Worm (Caenorhabditis elegans) whole organism, L1 larva: Measurements from ENCODE around the gene rpb-12.

Experiments
- C16A3.4 ChIP-seq: fragments of 150-350 bp; optimal IDR thresholded peaks from 2 replicates; lab custom pipeline; 2014; ENCODE audit warnings: missing biosample characterization, missing genetic modification characterization
- F16B12.6 ChIP-seq: fragments of 150-350 bp; optimal IDR thresholded peaks from 2 replicates; lab custom pipeline; 2014; ENCODE audit warnings: missing biosample characterization, missing genetic modification characterization
- alr-1 ChIP-seq: fragments of 200-800 bp; sonication (Bioruptor generic); optimal IDR thresholded peaks from 2 replicates; lab custom pipeline; 2018; ENCODE audit warnings: borderline replicate concordance, mild to moderate bottlenecking, missing genetic modification characterization, missing compliant biosample characterization
- ama-1 ChIP-seq: fragments of 150-350 bp; optimal IDR thresholded peaks from 2 replicates; lab custom pipeline; 2014
- ceh-63 ChIP-seq: fragments of 200-800 bp; sonication (Bioruptor generic); optimal IDR thresholded peaks from 2 replicates; lab custom pipeline; 2018; ENCODE audit warnings: mild to moderate bottlenecking, missing genetic modification characterization, missing compliant biosample characterization
- ceh-82 ChIP-seq, 3 experiments: fragments of 150-350 bp in 1 of 3; sonication (generic microtip) in 2 of 3; optimal IDR thresholded peaks; 2 replicates each; lab custom pipeline; 2014 to 2017; ENCODE audit warnings: missing biosample characterization in 3 of 3, missing genetic modification characterization in 3 of 3
- ceh-88 ChIP-seq: fragments of 200-800 bp; sonication (Bioruptor generic); IDR thresholded peaks from 2 replicates; pipeline ENCODE4 v1.3.6; 2022; ENCODE audit warnings: missing genetic modification characterization, missing compliant biosample characterization
- efl-1 ChIP-seq, 4 experiments: fragments of 150-350 bp; optimal IDR thresholded peaks in 3 of 4; peaks in 1 of 4; 1 replicate in 1 of 4; 2 replicates in 3 of 4; lab custom pipeline; 2014; ENCODE audit warnings: missing biosample characterization in 2 of 4, missing genetic modification characterization in 2 of 4, missing genetic modification reagents in 2 of 4
- efl-3 ChIP-seq: fragments of 200-800 bp; sonication (Bioruptor generic); optimal IDR thresholded peaks from 2 replicates; lab custom pipeline; 2018; ENCODE audit warnings: mild to moderate bottlenecking, missing genetic modification characterization, missing compliant biosample characterization
- elt-2 ChIP-seq: sonication (generic microtip); optimal IDR thresholded peaks from 2 replicates; lab custom pipeline; 2016; ENCODE audit warnings: missing genetic modification characterization, mild to moderate bottlenecking, inconsistent platforms, missing compliant biosample characterization, missing genetic modification reagents
- elt-3 ChIP-seq, 6 experiments: fragments of 150-350 bp in 1 of 6; sonication (generic microtip); optimal IDR thresholded peaks; 2 replicates each; lab custom pipeline; 2017 to 2018; ENCODE audit warnings: missing biosample characterization in 6 of 6, missing genetic modification characterization in 6 of 6, inconsistent platforms in 1 of 6
- fkh-10 ChIP-seq: sonication (generic microtip); optimal IDR thresholded peaks from 2 replicates; lab custom pipeline; 2017; ENCODE audit warnings: missing biosample characterization, missing genetic modification reagents, missing genetic modification characterization
- fos-1 ChIP-seq: fragments of 150-350 bp; optimal IDR thresholded peaks from 2 replicates; lab custom pipeline; 2014; ENCODE audit warnings: missing biosample characterization, missing genetic modification characterization
- grh-1 ChIP-seq: fragments of 200-800 bp; sonication (Bioruptor generic); IDR thresholded peaks from 2 replicates; pipeline ENCODE4 v1.3.6; 2022; ENCODE audit warnings: missing genetic modification reagents, missing genetic modification characterization, missing compliant biosample characterization
- hlh-4 ChIP-seq: sonication (generic microtip); optimal IDR thresholded peaks from 2 replicates; lab custom pipeline; 2016; ENCODE audit warnings: mild to moderate bottlenecking, missing genetic modification characterization, missing compliant biosample characterization
- irx-1 ChIP-seq: sonication (generic microtip); optimal IDR thresholded peaks from 2 replicates; lab custom pipeline; 2016; ENCODE audit warnings: missing genetic modification characterization, missing compliant biosample characterization
- isw-1 ChIP-seq: fragments of 200-800 bp; sonication (Bioruptor generic); IDR thresholded peaks from 2 replicates; pipeline ENCODE4 v1.3.6; 2022; ENCODE audit warnings: missing genetic modification characterization, missing compliant biosample characterization
- lin-13 ChIP-seq: fragments of 150-350 bp; optimal IDR thresholded peaks from 2 replicates; lab custom pipeline; 2014; ENCODE audit warnings: missing biosample characterization, missing genetic modification reagents, missing genetic modification characterization
- lin-14 ChIP-seq: fragments of 200-800 bp; sonication (Bioruptor generic); optimal IDR thresholded peaks from 2 replicates; lab custom pipeline; 2018; ENCODE audit warnings: mild to moderate bottlenecking, missing genetic modification characterization, moderate library complexity, missing compliant biosample characterization
- lin-15B ChIP-seq: fragments of 150-350 bp; sonication (generic microtip); optimal IDR thresholded peaks from 3 replicates; lab custom pipeline; 2014; ENCODE audit warnings: missing biosample characterization, missing genetic modification characterization
- lin-35 ChIP-seq, 2 experiments: fragments of 150-350 bp; optimal IDR thresholded peaks; 2 replicates each; lab custom pipeline; 2014; ENCODE audit warnings: missing biosample characterization in 2 of 2, missing genetic modification characterization in 2 of 2, missing genetic modification reagents in 2 of 2
- lsy-2 ChIP-seq, 2 experiments: fragments of 150-350 bp; optimal IDR thresholded peaks; 2 replicates each; lab custom pipeline; 2014; ENCODE audit warnings: missing biosample characterization in 2 of 2, missing genetic modification characterization in 2 of 2
- mab-9 ChIP-seq: fragments of 200-800 bp; sonication (Bioruptor generic); IDR thresholded peaks from 2 replicates; pipeline ENCODE4 v1.3.6; 2022; ENCODE audit warnings: missing genetic modification reagents, missing genetic modification characterization, missing compliant biosample characterization
- nhr-19 ChIP-seq: fragments of 200-800 bp; sonication (Bioruptor generic); conservative IDR thresholded peaks from 2 replicates; pipeline ENCODE4 v1.3.6; 2022; ENCODE audit warnings: missing genetic modification characterization, missing compliant biosample characterization
- nhr-20 ChIP-seq: sonication (generic microtip); optimal IDR thresholded peaks from 2 replicates; lab custom pipeline; 2016; ENCODE audit warnings: mild to moderate bottlenecking, missing genetic modification characterization, missing compliant biosample characterization
- nhr-71 ChIP-seq: sonication (generic microtip); optimal IDR thresholded peaks from 2 replicates; lab custom pipeline; 2016; ENCODE audit warnings: mild to moderate bottlenecking, missing genetic modification characterization, moderate library complexity, missing compliant biosample characterization
- nhr-85 ChIP-seq: sonication (generic microtip); peaks from one replicate; lab custom pipeline; 2016; ENCODE audit warnings: missing genetic modification characterization, inconsistent platforms, missing compliant biosample characterization
- nhr-90 ChIP-seq: sonication (generic microtip); optimal IDR thresholded peaks from 2 replicates; lab custom pipeline; 2016; ENCODE audit warnings: mild to moderate bottlenecking, missing genetic modification characterization, missing compliant biosample characterization; ENCODE audit not compliant: poor library complexity
- pax-3 ChIP-seq: fragments of 200-800 bp; sonication (Bioruptor generic); optimal IDR thresholded peaks from 2 replicates; lab custom pipeline; 2018; ENCODE audit warnings: mild to moderate bottlenecking, missing genetic modification characterization, moderate library complexity, missing compliant biosample characterization
- rnt-1 ChIP-seq: sonication (generic microtip); optimal IDR thresholded peaks from 2 replicates; lab custom pipeline; 2016; ENCODE audit warnings: mild to moderate bottlenecking, missing genetic modification characterization, moderate library complexity, missing compliant biosample characterization
- skn-1 ChIP-seq: fragments of 150-350 bp; optimal IDR thresholded peaks from 2 replicates; lab custom pipeline; 2014; ENCODE audit warnings: missing biosample characterization, missing genetic modification characterization
- snu-23 ChIP-seq: sonication (generic microtip); optimal IDR thresholded peaks from 2 replicates; lab custom pipeline; 2016; ENCODE audit warnings: missing genetic modification characterization, missing compliant biosample characterization
- sptf-1 ChIP-seq: fragments of 150-350 bp; optimal IDR thresholded peaks from 2 replicates; lab custom pipeline; 2014; ENCODE audit warnings: missing biosample characterization, missing genetic modification characterization
- sup-37 ChIP-seq: fragments of 200-800 bp; sonication (Bioruptor generic); optimal IDR thresholded peaks from 2 replicates; lab custom pipeline; 2018; ENCODE audit warnings: mild to moderate bottlenecking, missing genetic modification characterization, missing compliant biosample characterization
- unc-130 ChIP-seq: fragments of 150-350 bp; optimal IDR thresholded peaks from 2 replicates; lab custom pipeline; 2017; ENCODE audit warnings: missing biosample characterization, missing genetic modification characterization, inconsistent platforms
- unc-62 ChIP-seq: fragments of 150-350 bp; optimal IDR thresholded peaks from 2 replicates; lab custom pipeline; 2014; ENCODE audit warnings: missing biosample characterization, missing genetic modification reagents, missing genetic modification characterization
- unc-86 ChIP-seq: sonication (generic microtip); optimal IDR thresholded peaks from 2 replicates; lab custom pipeline; 2016; ENCODE audit warnings: missing genetic modification characterization, missing compliant biosample characterization
- unc-98 ChIP-seq: fragments of 200-800 bp; sonication (Bioruptor generic); IDR thresholded peaks from 2 replicates; pipeline ENCODE4 v1.3.6; 2022; ENCODE audit warnings: missing genetic modification characterization, missing compliant biosample characterization
- zag-1 ChIP-seq: fragments of 150-350 bp; optimal IDR thresholded peaks from 2 replicates; lab custom pipeline; 2014; ENCODE audit warnings: missing biosample characterization, missing genetic modification characterization
- ztf-4 ChIP-seq: fragments of 150-350 bp; optimal IDR thresholded peaks from 2 replicates; lab custom pipeline; 2014; ENCODE audit warnings: missing biosample characterization, missing genetic modification characterization

rpb-12 gene

DNA sequence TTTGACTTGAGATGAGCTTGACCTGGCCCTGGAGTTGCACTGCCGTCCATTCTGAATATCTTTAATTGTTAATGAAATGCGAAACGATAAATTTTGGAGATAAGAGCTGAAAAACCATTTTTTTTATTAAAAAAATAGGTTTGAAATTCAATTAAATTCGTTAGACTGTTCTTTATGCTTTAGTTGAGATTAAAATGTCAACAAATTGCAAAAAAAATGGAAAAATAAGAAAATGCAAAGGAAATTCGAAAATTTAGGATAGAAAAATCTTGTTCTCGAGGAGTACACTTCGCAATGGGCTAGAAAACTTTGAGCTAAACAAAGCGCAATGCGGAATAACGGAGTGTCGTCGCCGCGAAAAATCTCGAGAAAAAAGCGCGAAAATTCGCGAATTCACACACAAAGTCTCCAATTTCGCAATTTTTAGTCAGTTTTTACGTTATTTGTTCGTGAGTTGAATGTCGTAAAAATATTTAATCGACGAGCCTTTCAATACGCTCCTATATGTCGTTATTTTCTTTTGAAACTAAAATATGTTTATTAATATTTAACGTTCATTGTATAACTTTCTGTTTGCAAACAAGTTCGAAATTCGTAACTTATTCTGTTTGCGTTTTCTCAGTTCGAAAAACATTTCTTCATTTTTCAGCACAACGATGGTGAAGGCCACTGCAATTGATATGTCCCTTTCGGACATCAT, at the start of gene rpb-12, which contains the start of gene aly-2 (continued):
- TF ChIP-seq sup-37 (GFP tag; lab: Kevin White, UChicago) (no peak), ceh-63 (GFP tag; lab: Kevin White, UChicago) (no peak), ztf-4 (no peak), nhr-85 (tag; lab: Kevin White, UChicago) (peak; percentile 57), skn-1 (tag; lab: Kevin White, UChicago) (peak; percentile 59), irx-1 (tag; lab: Kevin White, UChicago) (no peak), snu-23 (peak; percentile 74), unc-86 (tag; lab: Kevin White, UChicago) (no peak), efl-1 (optimal IDR thresholded peaks at IDR 0.05; lab: Kevin White, UChicago) (peak; percentile 82 to 87), efl-1 (GFP tag; optimal IDR thresholded peaks at IDR 0.05 in 1 of 2; lab: Kevin White, UChicago) (peak; percentile 83 to 98), C16A3.4 (tag; lab: Kevin White, UChicago) (no peak), zag-1 (tag; lab: Kevin White, UChicago) (no peak), sptf-1 (tag; lab: Kevin White, UChicago) (no peak), nhr-71 (peak; percentile 76), unc-62 (GFP tag; lab: Kevin White, UChicago) (no peak), elt-2 (no peak), ceh-82 (tag; optimal IDR thresholded peaks at IDR 0.05; lab: Kevin White, UChicago) (peak in 2 of 3 experiments; percentile 17 to 71), mab-9 (GFP tag; lab: Robert Waterston, UW) (no peak), fkh-10 (no peak), ama-1 (lab: Kevin White, UChicago) (no peak), unc-130 (peak; percentile 13), fos-1 (tag; lab: Kevin White, UChicago) (no peak), efl-3 (GFP tag; lab: Kevin White, UChicago) (no peak), alr-1 (no peak), nhr-20 (tag; lab: Kevin White, UChicago) (peak; percentile 57), nhr-19 (GFP tag; lab: Robert Waterston, UW) (no peak; the same call in 1 of the 2 replicates), lin-13 (GFP tag; lab: Kevin White, UChicago) (peak; percentile 30), nhr-90 (tag; lab: Kevin White, UChicago) (peak; percentile 23), lin-15B (tag; lab: Kevin White, UChicago) (peak; percentile 75), ceh-88 (GFP tag; lab: Robert Waterston, UW) (no peak), hlh-4 (tag; lab: Kevin White, UChicago) (no peak), F16B12.6 (peak; percentile 39), elt-3 (tag; optimal IDR thresholded peaks at IDR 0.05; lab: Kevin White, UChicago) (no peak)

DNA sequence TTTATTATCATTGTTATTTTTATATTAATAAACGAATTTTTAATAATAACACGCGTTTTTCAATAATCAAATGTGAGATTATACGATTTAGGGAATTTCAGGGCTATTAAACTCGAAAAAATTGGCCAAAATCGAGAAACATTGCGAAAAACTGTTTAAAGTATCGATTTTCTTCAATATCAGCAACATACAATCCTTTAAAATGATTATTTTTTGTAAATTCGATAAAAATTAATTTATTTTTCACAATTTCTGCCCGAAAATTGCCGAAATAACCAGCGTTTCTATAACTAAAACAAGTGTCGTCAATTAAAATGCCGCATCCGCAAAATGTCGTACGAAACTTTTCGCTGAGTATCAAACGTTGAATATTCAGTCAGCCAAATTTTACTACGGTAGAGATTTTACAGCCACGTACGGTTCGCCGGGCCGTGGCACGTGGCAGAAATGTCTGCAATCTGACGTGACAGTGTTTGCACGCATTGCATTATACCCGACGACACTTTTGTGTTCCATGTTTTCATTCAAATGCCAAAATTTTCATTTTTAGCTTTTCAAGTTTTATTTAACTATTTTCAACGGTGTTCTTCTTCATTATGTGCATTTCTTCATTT, 49.5 kb upstream of the rpb-12 start:
- peak; percentile 46 for TF ChIP-seq nhr-71
- peak; percentile 8; the same call in 1 of the 2 replicates for TF ChIP-seq unc-98
- peak; percentile 82 for TF ChIP-seq isw-1 (GFP tag; lab: Robert Waterston, UW)
- peak; percentile 53 for TF ChIP-seq nhr-90 (tag; lab: Kevin White, UChicago)
- peak; percentile 86 for TF ChIP-seq ceh-88 (GFP tag; lab: Robert Waterston, UW)
- peak in 1 of 2 experiments; percentile 20 for TF ChIP-seq lin-35 (GFP tag; optimal IDR thresholded peaks at IDR 0.05; lab: Kevin White, UChicago)
- TF ChIP-seq rnt-1 (tag; lab: Kevin White, UChicago), result peak; percentile 30
- peak; percentile 95 for TF ChIP-seq nhr-19 (GFP tag; lab: Robert Waterston, UW)
- TF ChIP-seq mab-9 (GFP tag; lab: Robert Waterston, UW), result peak; percentile 93
- peak; percentile 99 for TF ChIP-seq grh-1 (GFP tag; lab: Robert Waterston, UW)
- peak; percentile 22 to 51 for TF ChIP-seq lsy-2 (tag; optimal IDR thresholded peaks at IDR 0.05; lab: Kevin White, UChicago)
- peak; percentile 23 for TF ChIP-seq lin-14 (GFP tag; lab: Kevin White, UChicago)
- TF ChIP-seq nhr-20 (tag; lab: Kevin White, UChicago), result peak; percentile 22
- TF ChIP-seq nhr-85 (tag; lab: Kevin White, UChicago), result peak; percentile 82
- TF ChIP-seq pax-3 (tag; lab: Kevin White, UChicago), result peak; percentile 10
- TF ChIP-seq efl-1 (optimal IDR thresholded peaks at IDR 0.05; lab: Kevin White, UChicago), result peak; percentile 10 to 18
- peak in 1 of 2 experiments; percentile 95 for TF ChIP-seq efl-1 (GFP tag; optimal IDR thresholded peaks at IDR 0.05 in 1 of 2; lab: Kevin White, UChicago)
- peak; percentile 73 for TF ChIP-seq F16B12.6
- TF ChIP-seq, all 84 proteins: peak for 17; not testable (repeated sequence) for 67
